Worm (Caenorhabditis elegans): ENCODE measurements around the gene F28C1.3.

ce11 chrV:12470324-12470723 is 1.9 kb downstream of the F28C1.3 start:
- no peak for TF ChIP-seq dpff-1 (tag; optimal IDR thresholded peaks at IDR 0.05)
- no peak for TF ChIP-seq ceh-91 (GFP tag; IDR thresholded peaks at IDR 0.05)
- no peak for TF ChIP-seq ztf-6 (GFP tag; IDR thresholded peaks at IDR 0.05)
- TF ChIP-seq lsy-27 (tag; optimal IDR thresholded peaks at IDR 0.05; ENCODE audit: borderline replicate concordance, insufficient read depth) = no peak
- TF ChIP-seq K11D2.4 (GFP tag; IDR thresholded peaks at IDR 0.05) = no peak
